Fruit fly (Drosophila melanogaster) Kc167 (cell line): ENCODE data around the gene slo.

Experiments
- Myc ChIP-seq: fragments of >200 bp; optimal IDR thresholded peaks from 2 replicates; lab custom pipeline; 2017; ENCODE audit warnings: missing external identifiers
- Sin3A ChIP-seq: fragments of >200 bp; optimal IDR thresholded peaks from 2 replicates; lab custom pipeline; 2018; ENCODE audit warnings: missing external identifiers
- h ChIP-seq: fragments of >200 bp; optimal IDR thresholded peaks from 3 replicates; lab custom pipeline; 2018; ENCODE audit warnings: missing external identifiers
- psq ChIP-seq: fragments of >200 bp; optimal IDR thresholded peaks from 2 replicates; lab custom pipeline; 2017; ENCODE audit warnings: missing external identifiers
- ttk ChIP-seq: sonication (Bioruptor generic); optimal IDR thresholded peaks from 2 replicates; lab custom pipeline; 2017; ENCODE audit warnings: missing external identifiers

- TF ChIP-seq Myc (lab: Kevin White, UChicago) = no peak
- no peak for TF ChIP-seq psq
- TF ChIP-seq Sin3A = no peak
- TF ChIP-seq h (lab: Kevin White, UChicago) = no peak
- no peak for TF ChIP-seq ttk (lab: Kevin White, UChicago)
Measured at dm6 chr3R:24719314-24720290, 57.3 kb downstream of the slo start, which contains the start of the genes CG13630 and tok.
